Worm (Caenorhabditis elegans) whole organism, L1 larva: ENCODE results near the gene rme-6.
A peak's percentile ranks its signal among the peaks of the same experiment; 100 is the strongest.

ENCODE experiments used
- C16A3.4 ChIP-seq: fragments of 150-350 bp; optimal IDR thresholded peaks from 2 replicates; lab custom pipeline; 2014; ENCODE audit warnings: missing biosample characterization, missing genetic modification characterization
- F16B12.6 ChIP-seq: fragments of 150-350 bp; optimal IDR thresholded peaks from 2 replicates; lab custom pipeline; 2014; ENCODE audit warnings: missing biosample characterization, missing genetic modification characterization
- Y116A8C.19 ChIP-seq: sonication (generic microtip); optimal IDR thresholded peaks from 2 replicates; lab custom pipeline; 2016; ENCODE audit warnings: missing compliant biosample characterization, missing genetic modification characterization, borderline replicate concordance
- aly-2 ChIP-seq: fragments of 150-350 bp; optimal IDR thresholded peaks from 2 replicates; lab custom pipeline; 2014; ENCODE audit warnings: missing biosample characterization, missing genetic modification characterization
- blmp-1 ChIP-seq: fragments of 150-350 bp; optimal IDR thresholded peaks from 2 replicates; lab custom pipeline; 2014; ENCODE audit warnings: missing biosample characterization, missing genetic modification characterization
- ceh-63 ChIP-seq: fragments of 200-800 bp; sonication (Bioruptor generic); optimal IDR thresholded peaks from 2 replicates; lab custom pipeline; 2018; ENCODE audit warnings: mild to moderate bottlenecking, missing genetic modification characterization, missing compliant biosample characterization
- ceh-8 ChIP-seq: fragments of 200-800 bp; sonication (Bioruptor generic); optimal IDR thresholded peaks from 2 replicates; lab custom pipeline; 2018; ENCODE audit warnings: mild to moderate bottlenecking, missing genetic modification characterization, moderate library complexity, missing compliant biosample characterization
- ces-1 ChIP-seq: fragments of 150-350 bp; optimal IDR thresholded peaks from 2 replicates; lab custom pipeline; 2014; ENCODE audit warnings: missing biosample characterization, missing genetic modification reagents, missing genetic modification characterization
- dsc-1 ChIP-seq: sonication (generic microtip); optimal IDR thresholded peaks from 2 replicates; lab custom pipeline; 2016; ENCODE audit warnings: mild to moderate bottlenecking, missing genetic modification characterization, missing compliant biosample characterization
- efl-1 ChIP-seq, 4 experiments: fragments of 150-350 bp; optimal IDR thresholded peaks in 3 of 4; peaks in 1 of 4; 1 replicate in 1 of 4; 2 replicates in 3 of 4; lab custom pipeline; 2014; ENCODE audit warnings: missing biosample characterization in 2 of 4, missing genetic modification characterization in 2 of 4, missing genetic modification reagents in 2 of 4
- efl-3 ChIP-seq: fragments of 200-800 bp; sonication (Bioruptor generic); optimal IDR thresholded peaks from 2 replicates; lab custom pipeline; 2018; ENCODE audit warnings: mild to moderate bottlenecking, missing genetic modification characterization, missing compliant biosample characterization
- egl-27 ChIP-seq, 2 experiments: fragments of 150-350 bp in 1 of 2; sonication (generic microtip); optimal IDR thresholded peaks; 3 replicates each; lab custom pipeline; 2017 to 2018; ENCODE audit warnings: missing biosample characterization in 2 of 2, missing genetic modification characterization in 2 of 2, missing genetic modification reagents in 2 of 2
- elt-2 ChIP-seq: sonication (generic microtip); optimal IDR thresholded peaks from 2 replicates; lab custom pipeline; 2016; ENCODE audit warnings: missing genetic modification characterization, mild to moderate bottlenecking, inconsistent platforms, missing compliant biosample characterization, missing genetic modification reagents
- fkh-4 ChIP-seq: sonication (generic microtip); optimal IDR thresholded peaks from 2 replicates; lab custom pipeline; 2016; ENCODE audit warnings: missing compliant biosample characterization, missing genetic modification characterization, borderline replicate concordance
- fos-1 ChIP-seq: fragments of 150-350 bp; optimal IDR thresholded peaks from 2 replicates; lab custom pipeline; 2014; ENCODE audit warnings: missing biosample characterization, missing genetic modification characterization
- grh-1 ChIP-seq: fragments of 200-800 bp; sonication (Bioruptor generic); IDR thresholded peaks from 2 replicates; pipeline ENCODE4 v1.3.6; 2022; ENCODE audit warnings: missing genetic modification reagents, missing genetic modification characterization, missing compliant biosample characterization
- hlh-17 ChIP-seq: fragments of 200-800 bp; sonication (Bioruptor generic); optimal IDR thresholded peaks from 2 replicates; lab custom pipeline; 2018; ENCODE audit warnings: missing genetic modification characterization, mild to moderate bottlenecking, missing compliant biosample characterization, moderate library complexity, borderline replicate concordance
- isw-1 ChIP-seq: fragments of 200-800 bp; sonication (Bioruptor generic); IDR thresholded peaks from 2 replicates; pipeline ENCODE4 v1.3.6; 2022; ENCODE audit warnings: missing genetic modification characterization, missing compliant biosample characterization
- jun-1 ChIP-seq: fragments of 150-350 bp; optimal IDR thresholded peaks from 2 replicates; lab custom pipeline; 2014; ENCODE audit warnings: missing biosample characterization, missing genetic modification reagents, missing genetic modification characterization
- lin-13 ChIP-seq: fragments of 150-350 bp; optimal IDR thresholded peaks from 2 replicates; lab custom pipeline; 2014; ENCODE audit warnings: missing biosample characterization, missing genetic modification reagents, missing genetic modification characterization
- lin-14 ChIP-seq: fragments of 200-800 bp; sonication (Bioruptor generic); optimal IDR thresholded peaks from 2 replicates; lab custom pipeline; 2018; ENCODE audit warnings: mild to moderate bottlenecking, missing genetic modification characterization, moderate library complexity, missing compliant biosample characterization
- lin-35 ChIP-seq, 2 experiments: fragments of 150-350 bp; optimal IDR thresholded peaks; 2 replicates each; lab custom pipeline; 2014; ENCODE audit warnings: missing biosample characterization in 2 of 2, missing genetic modification characterization in 2 of 2, missing genetic modification reagents in 2 of 2
- lir-3 ChIP-seq: sonication (generic microtip); optimal IDR thresholded peaks from 2 replicates; lab custom pipeline; 2016; ENCODE audit warnings: mild to moderate bottlenecking, missing genetic modification characterization, moderate library complexity, missing compliant biosample characterization; ENCODE audit not compliant: poor library complexity
- lsy-2 ChIP-seq, 2 experiments: fragments of 150-350 bp; optimal IDR thresholded peaks; 2 replicates each; lab custom pipeline; 2014; ENCODE audit warnings: missing biosample characterization in 2 of 2, missing genetic modification characterization in 2 of 2
- mdl-1 ChIP-seq, 2 experiments: fragments of 150-350 bp; optimal IDR thresholded peaks; 2 replicates each; lab custom pipeline; 2014 to 2017; ENCODE audit warnings: missing biosample characterization in 2 of 2, missing genetic modification characterization in 2 of 2, inconsistent platforms in 1 of 2
- mef-2 ChIP-seq: fragments of 150-350 bp; optimal IDR thresholded peaks from 2 replicates; lab custom pipeline; 2014; ENCODE audit warnings: missing biosample characterization, missing genetic modification characterization
- mep-1 ChIP-seq: fragments of 150-350 bp; optimal IDR thresholded peaks from 2 replicates; lab custom pipeline; 2014; ENCODE audit warnings: missing biosample characterization, missing genetic modification characterization
- nhr-12 ChIP-seq: sonication (generic microtip); optimal IDR thresholded peaks from 2 replicates; lab custom pipeline; 2017; ENCODE audit warnings: missing biosample characterization, missing genetic modification characterization
- nhr-20 ChIP-seq: sonication (generic microtip); optimal IDR thresholded peaks from 2 replicates; lab custom pipeline; 2016; ENCODE audit warnings: mild to moderate bottlenecking, missing genetic modification characterization, missing compliant biosample characterization
- nhr-237 ChIP-seq: fragments of 150-350 bp; optimal IDR thresholded peaks from 2 replicates; lab custom pipeline; 2014; ENCODE audit warnings: missing biosample characterization, missing genetic modification characterization
- nhr-47 ChIP-seq: sonication (generic microtip); optimal IDR thresholded peaks from 2 replicates; lab custom pipeline; 2016; ENCODE audit warnings: mild to moderate bottlenecking, missing genetic modification characterization, moderate library complexity, missing compliant biosample characterization
- nhr-71 ChIP-seq: sonication (generic microtip); optimal IDR thresholded peaks from 2 replicates; lab custom pipeline; 2016; ENCODE audit warnings: mild to moderate bottlenecking, missing genetic modification characterization, moderate library complexity, missing compliant biosample characterization
- nhr-77 ChIP-seq: fragments of 150-350 bp; optimal IDR thresholded peaks from 2 replicates; lab custom pipeline; 2014; ENCODE audit warnings: missing biosample characterization, missing genetic modification characterization
- nhr-84 ChIP-seq: sonication (generic microtip); optimal IDR thresholded peaks from 2 replicates; lab custom pipeline; 2017; ENCODE audit warnings: missing biosample characterization, missing genetic modification characterization
- nhr-90 ChIP-seq: sonication (generic microtip); optimal IDR thresholded peaks from 2 replicates; lab custom pipeline; 2016; ENCODE audit warnings: mild to moderate bottlenecking, missing genetic modification characterization, missing compliant biosample characterization; ENCODE audit not compliant: poor library complexity
- pag-3 ChIP-seq: sonication (generic microtip); optimal IDR thresholded peaks from 2 replicates; lab custom pipeline; 2017; ENCODE audit warnings: missing genetic modification characterization, mild to moderate bottlenecking, missing compliant biosample characterization, antibody characterized with exemption, borderline replicate concordance; ENCODE audit not compliant: insufficient read depth
- pax-3 ChIP-seq: fragments of 200-800 bp; sonication (Bioruptor generic); optimal IDR thresholded peaks from 2 replicates; lab custom pipeline; 2018; ENCODE audit warnings: mild to moderate bottlenecking, missing genetic modification characterization, moderate library complexity, missing compliant biosample characterization
- pqm-1 ChIP-seq: sonication (generic microtip); optimal IDR thresholded peaks from 3 replicates; lab custom pipeline; 2017; ENCODE audit warnings: missing biosample characterization, missing genetic modification characterization
- skn-1 ChIP-seq: fragments of 150-350 bp; optimal IDR thresholded peaks from 2 replicates; lab custom pipeline; 2014; ENCODE audit warnings: missing biosample characterization, missing genetic modification characterization
- swsn-7 ChIP-seq: sonication (generic microtip); optimal IDR thresholded peaks from 2 replicates; lab custom pipeline; 2016; ENCODE audit warnings: missing genetic modification characterization, missing compliant biosample characterization
- tbx-2 ChIP-seq: sonication (generic microtip); optimal IDR thresholded peaks from 2 replicates; lab custom pipeline; 2016; ENCODE audit warnings: missing genetic modification characterization, missing compliant biosample characterization
- unc-130 ChIP-seq: fragments of 150-350 bp; optimal IDR thresholded peaks from 2 replicates; lab custom pipeline; 2017; ENCODE audit warnings: missing biosample characterization, missing genetic modification characterization, inconsistent platforms
- unc-30 ChIP-seq: sonication (generic microtip); optimal IDR thresholded peaks from 2 replicates; lab custom pipeline; 2017; ENCODE audit warnings: missing biosample characterization, missing genetic modification characterization
- unc-86 ChIP-seq: sonication (generic microtip); optimal IDR thresholded peaks from 2 replicates; lab custom pipeline; 2016; ENCODE audit warnings: missing genetic modification characterization, missing compliant biosample characterization
- xbp-1 ChIP-seq: sonication (generic microtip); optimal IDR thresholded peaks from 2 replicates; lab custom pipeline; 2016; ENCODE audit warnings: missing genetic modification characterization, missing compliant biosample characterization
- zip-4 ChIP-seq: fragments of 200-800 bp; sonication (Bioruptor generic); optimal IDR thresholded peaks from 2 replicates; lab custom pipeline; 2018; ENCODE audit warnings: mild to moderate bottlenecking, missing genetic modification characterization, moderate library complexity, missing compliant biosample characterization
- ztf-4 ChIP-seq: fragments of 150-350 bp; optimal IDR thresholded peaks from 2 replicates; lab custom pipeline; 2014; ENCODE audit warnings: missing biosample characterization, missing genetic modification characterization

The rme-6 gene

DNA sequence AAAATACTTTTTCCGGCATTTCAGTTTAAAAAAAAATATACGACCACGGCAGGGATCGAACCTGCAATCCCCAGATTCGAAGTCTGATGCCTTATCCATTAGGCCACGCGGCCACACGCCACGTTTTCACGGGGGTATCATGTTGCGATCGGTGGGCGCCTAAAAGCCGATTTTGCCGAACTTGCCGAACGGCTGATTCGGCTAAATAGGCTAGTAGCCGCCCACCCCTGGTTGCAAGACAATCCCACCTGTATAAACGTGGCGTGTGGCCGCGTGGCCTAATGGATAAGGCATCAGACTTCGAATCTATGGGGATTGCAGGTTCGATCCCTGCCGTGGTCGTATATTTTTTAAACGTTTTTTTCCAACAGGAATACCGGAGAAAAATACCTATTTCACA lies 7.8 kb upstream of the rme-6 start:
- TF ChIP-seq zip-4 (GFP tag; lab: Kevin White, UChicago) (no peak), Y116A8C.19 (no peak), ceh-8 (GFP tag; lab: Kevin White, UChicago) (no peak), lin-35 (GFP tag; optimal IDR thresholded peaks at IDR 0.05; lab: Kevin White, UChicago) (no peak), ztf-4 (tag; lab: Kevin White, UChicago) (no peak), nhr-20 (tag; lab: Kevin White, UChicago) (no peak), lin-14 (GFP tag; lab: Kevin White, UChicago) (no peak), efl-3 (GFP tag; lab: Kevin White, UChicago) (no peak), mep-1 (no peak), pax-3 (tag; lab: Kevin White, UChicago) (no peak), F16B12.6 (no peak), nhr-237 (tag; lab: Kevin White, UChicago) (no peak), C16A3.4 (tag; lab: Kevin White, UChicago) (no peak), unc-86 (tag; lab: Kevin White, UChicago) (no peak), xbp-1 (no peak), lin-13 (no peak), pag-3 (tag; lab: Kevin White, UChicago) (no peak)

DNA sequence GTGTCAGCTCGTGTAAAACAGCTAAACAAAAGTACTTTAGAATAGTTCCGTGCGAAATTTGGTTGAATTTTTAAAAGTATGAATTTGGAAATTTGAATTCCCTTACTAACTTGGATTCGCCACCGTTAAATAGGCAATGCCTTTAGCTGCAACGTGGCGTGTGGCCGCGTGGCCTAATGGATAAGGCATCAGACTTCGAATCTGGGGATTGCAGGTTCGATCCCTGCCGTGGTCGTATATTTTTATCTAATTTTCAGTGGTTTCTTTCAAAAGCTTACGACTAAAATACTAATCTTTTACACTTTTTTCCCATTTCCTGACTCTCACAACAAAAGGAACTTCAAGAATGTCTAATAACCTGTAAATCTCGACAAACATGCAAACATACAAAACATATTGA lies 7.3 kb upstream of the rme-6 start:
- TF ChIP-seq unc-130 (tag; lab: Kevin White, UChicago) (no peak), efl-1 (optimal IDR thresholded peaks at IDR 0.05; lab: Kevin White, UChicago) (no peak), efl-1 (GFP tag; optimal IDR thresholded peaks at IDR 0.05 in 1 of 2; lab: Kevin White, UChicago) (peak in 1 of 2 experiments; percentile 36)

DNA sequence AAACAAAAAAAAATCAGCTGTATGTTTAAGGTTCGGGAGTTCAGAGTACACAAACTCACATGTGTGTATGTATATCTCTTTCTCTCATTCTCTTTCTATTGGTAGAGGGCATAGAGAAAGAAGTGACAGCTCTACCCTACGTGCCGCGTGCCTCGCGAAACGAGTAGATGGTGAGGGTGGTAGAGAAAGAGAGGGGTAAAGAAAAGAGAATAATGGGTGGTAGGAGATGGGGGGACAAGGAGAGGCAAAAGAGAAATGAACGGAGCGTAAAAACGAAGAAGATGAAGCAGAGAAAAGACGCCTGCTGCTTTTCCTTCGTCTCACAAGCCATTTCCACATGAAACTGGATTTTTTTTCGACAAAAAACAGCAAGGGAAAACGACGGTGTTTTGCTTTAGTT lies 3.8 kb upstream of the rme-6 start:
- TF ChIP-seq nhr-71 (tag; lab: Kevin White, UChicago): peak; percentile 98
- TF ChIP-seq nhr-47 (tag; lab: Kevin White, UChicago): peak; percentile 90
- TF ChIP-seq nhr-90 (tag; lab: Kevin White, UChicago): peak; percentile 80
- TF ChIP-seq aly-2: peak; percentile 27
- peak; percentile 98 for TF ChIP-seq skn-1 (tag; lab: Kevin White, UChicago)
- peak; percentile 22 for TF ChIP-seq mef-2
- TF ChIP-seq egl-27 (tag; optimal IDR thresholded peaks at IDR 0.05; lab: Kevin White, UChicago): peak; percentile 80 to 92
- TF ChIP-seq fos-1 (tag; lab: Kevin White, UChicago): peak; percentile 88
- TF ChIP-seq ces-1 (GFP tag; lab: Kevin White, UChicago): no peak
- no peak for TF ChIP-seq ceh-63 (GFP tag; lab: Kevin White, UChicago)
- peak; percentile 80 to 98 for TF ChIP-seq mdl-1 (tag; optimal IDR thresholded peaks at IDR 0.05; lab: Kevin White, UChicago)
- TF ChIP-seq swsn-7 (tag; lab: Kevin White, UChicago): peak; percentile 93
- no peak for TF ChIP-seq unc-30 (tag; lab: Kevin White, UChicago)
- TF ChIP-seq hlh-17: no peak
- peak; percentile 78 to 90 for TF ChIP-seq lsy-2 (tag; optimal IDR thresholded peaks at IDR 0.05; lab: Kevin White, UChicago)
- TF ChIP-seq C16A3.4 (tag; lab: Kevin White, UChicago): peak; percentile 92
- TF ChIP-seq efl-1 (optimal IDR thresholded peaks at IDR 0.05; lab: Kevin White, UChicago): peak; percentile 65 to 77
- peak; percentile 35 to 95 for TF ChIP-seq efl-1 (GFP tag; optimal IDR thresholded peaks at IDR 0.05 in 1 of 2; lab: Kevin White, UChicago)
- peak; percentile 51 for TF ChIP-seq pag-3 (tag; lab: Kevin White, UChicago)
- no peak for TF ChIP-seq fkh-4 (tag; lab: Kevin White, UChicago)
- TF ChIP-seq unc-130 (tag; lab: Kevin White, UChicago): peak; percentile 78
- TF ChIP-seq lir-3 (tag; lab: Kevin White, UChicago): peak; percentile 70
- TF ChIP-seq nhr-77 (tag; lab: Kevin White, UChicago): peak; percentile 87
- peak; percentile 80 for TF ChIP-seq xbp-1
- peak; percentile 89 for TF ChIP-seq jun-1 (tag; lab: Kevin White, UChicago)
- no peak for TF ChIP-seq nhr-84 (tag; lab: Kevin White, UChicago)
- TF ChIP-seq elt-2 (tag; lab: Kevin White, UChicago): peak; percentile 62
- TF ChIP-seq dsc-1 (tag; lab: Kevin White, UChicago): peak; percentile 91
- TF ChIP-seq mep-1: peak; percentile 95
- TF ChIP-seq nhr-12: no peak
- TF ChIP-seq pqm-1: no peak
- TF ChIP-seq lin-35 (GFP tag; optimal IDR thresholded peaks at IDR 0.05; lab: Kevin White, UChicago): peak; percentile 60 to 88
- TF ChIP-seq isw-1 (GFP tag; lab: Robert Waterston, UW): peak; percentile 68; the same call in 1 of the 2 replicates
- TF ChIP-seq tbx-2 (tag; lab: Kevin White, UChicago): peak; percentile 93
- TF ChIP-seq F16B12.6: peak; percentile 27
- TF ChIP-seq grh-1: 0 out of 2 replicates have a peak, but pooled peaks have one; percentile 17
- TF ChIP-seq blmp-1 (tag; lab: Kevin White, UChicago): peak; percentile 96
